Fruit fly (Drosophila melanogaster) whole organism, embryonic: Measurements from ENCODE around the gene St2.

ENCODE experiments used
- Antp ChIP-seq: fragments of 200-800 bp; sonication (Bioruptor generic); optimal IDR thresholded peaks from 3 replicates; lab custom pipeline; 2016; ENCODE audit warnings: missing biosample characterization, missing genetic modification characterization
- CG10267 ChIP-seq: fragments of 200-800 bp; sonication (Bioruptor generic); optimal IDR thresholded peaks from 2 replicates; lab custom pipeline; 2018; ENCODE audit warnings: missing biosample characterization, mild to moderate bottlenecking, missing genetic modification characterization, moderate library complexity
- CG10654 ChIP-seq: fragments of 200-800 bp; sonication (Bioruptor generic); optimal IDR thresholded peaks from 2 replicates; lab custom pipeline; 2016; ENCODE audit warnings: missing biosample characterization, missing genetic modification characterization
- CG11723 ChIP-seq: fragments of 200-800 bp; sonication (Bioruptor generic); optimal IDR thresholded peaks from 2 replicates; lab custom pipeline; 2017; ENCODE audit warnings: missing biosample characterization, mild to moderate bottlenecking, missing genetic modification characterization
- CG12299 ChIP-seq: fragments of 200-800 bp; sonication (Bioruptor generic); optimal IDR thresholded peaks from 2 replicates; lab custom pipeline; 2018; ENCODE audit warnings: missing biosample characterization, mild to moderate bottlenecking, missing genetic modification characterization
- CG12744 ChIP-seq: fragments of 200-800 bp; sonication (Bioruptor generic); optimal IDR thresholded peaks from 2 replicates; lab custom pipeline; 2016; ENCODE audit warnings: missing biosample characterization, missing genetic modification characterization
- CG16815 ChIP-seq: fragments of 200-800 bp; sonication (Bioruptor generic); optimal IDR thresholded peaks from 3 replicates; lab custom pipeline; 2017; ENCODE audit warnings: missing biosample characterization, mild to moderate bottlenecking, missing genetic modification characterization
- CG17359 ChIP-seq: fragments of 200-800 bp; sonication (Bioruptor generic); optimal IDR thresholded peaks from 3 replicates; lab custom pipeline; 2018; ENCODE audit warnings: missing biosample characterization, mild to moderate bottlenecking, missing genetic modification characterization, moderate library complexity
- CG30020 ChIP-seq: fragments of 200-800 bp; optimal IDR thresholded peaks from 2 replicates; lab custom pipeline; 2019; ENCODE audit warnings: missing biosample characterization, mild to moderate bottlenecking, missing genetic modification characterization, moderate library complexity
- CG32532 ChIP-seq: fragments of 200-800 bp; sonication (Bioruptor generic); IDR thresholded peaks from 2 replicates; pipeline ENCODE4 v1.3.6; 2022; ENCODE audit warnings: missing biosample characterization, missing genetic modification characterization
- CG3726 ChIP-seq: fragments of 200-800 bp; sonication (Bioruptor generic); IDR thresholded peaks from 3 replicates; pipeline ENCODE4, ENCODE4 v1.3.6; 2022; ENCODE audit warnings: missing biosample characterization, missing genetic modification characterization
- CG43689 ChIP-seq: fragments of 200-800 bp; sonication (Bioruptor generic); IDR thresholded peaks from 2 replicates; pipeline ENCODE4 v1.3.6; 2022; ENCODE audit warnings: missing biosample characterization, missing genetic modification characterization
- CG4404 ChIP-seq: fragments of 200-800 bp; sonication (Bioruptor generic); IDR thresholded peaks from 2 replicates; pipeline ENCODE4 v1.3.6; 2022; ENCODE audit warnings: missing biosample characterization, missing genetic modification characterization
- CG6683 ChIP-seq: fragments of 200-800 bp; sonication (Bioruptor generic); optimal IDR thresholded peaks from 2 replicates; lab custom pipeline; 2017; ENCODE audit warnings: missing biosample characterization, mild to moderate bottlenecking, missing genetic modification characterization, missing genetic modification reagents
- CG6791 ChIP-seq: fragments of 200-800 bp; sonication (Bioruptor generic); IDR thresholded peaks from 3 replicates; pipeline ENCODE4 v1.3.6; 2022; ENCODE audit warnings: missing biosample characterization, missing genetic modification characterization; ENCODE audit not compliant: partially characterized antibody
- CG8290 ChIP-seq, 3 experiments: fragments of 200-800 bp; sonication (Bioruptor generic); optimal IDR thresholded peaks; 2 replicates each; lab custom pipeline; 2016 to 2019; ENCODE audit warnings: missing biosample characterization in 3 of 3, missing genetic modification characterization in 3 of 3, mild to moderate bottlenecking in 2 of 3, moderate library complexity in 1 of 3
- CG9609 ChIP-seq: fragments of 200-800 bp; sonication (Bioruptor generic); optimal IDR thresholded peaks from 3 replicates; lab custom pipeline; 2016; ENCODE audit warnings: missing biosample characterization, missing genetic modification characterization
- Chrac-16 ChIP-seq: fragments of 200-800 bp; sonication (Bioruptor generic); optimal IDR thresholded peaks from 3 replicates; lab custom pipeline; 2016; ENCODE audit warnings: missing biosample characterization, missing genetic modification characterization
- CoRest ChIP-seq: fragments of 200-800 bp; sonication (Bioruptor generic); optimal IDR thresholded peaks from 3 replicates; lab custom pipeline; 2018; ENCODE audit warnings: missing biosample characterization, mild to moderate bottlenecking, missing genetic modification characterization, moderate library complexity
- D19A ChIP-seq: fragments of 200-800 bp; optimal IDR thresholded peaks from 3 replicates; lab custom pipeline; 2019; ENCODE audit warnings: missing biosample characterization, mild to moderate bottlenecking, missing genetic modification characterization, moderate library complexity
- Jarid2 ChIP-seq: fragments of 200-800 bp; sonication (Bioruptor generic); optimal IDR thresholded peaks from 3 replicates; lab custom pipeline; 2017; ENCODE audit warnings: mild to moderate bottlenecking, missing biosample characterization, missing genetic modification reagents, missing genetic modification characterization
- Mrtf ChIP-seq: fragments of 200-800 bp; sonication (Bioruptor generic); IDR thresholded peaks from 3 replicates; pipeline ENCODE4 v1.3.6; 2022; ENCODE audit warnings: missing biosample characterization, missing genetic modification characterization
- Nf-YC ChIP-seq: fragments of 200-800 bp; optimal IDR thresholded peaks from 3 replicates; lab custom pipeline; 2019; ENCODE audit warnings: missing biosample characterization, mild to moderate bottlenecking, missing genetic modification characterization, moderate library complexity
- Scr ChIP-seq: fragments of 200-800 bp; sonication (Bioruptor generic); IDR thresholded peaks from 2 replicates; pipeline ENCODE4 v1.3.6; 2022; ENCODE audit warnings: missing biosample characterization, missing genetic modification characterization; ENCODE audit not compliant: partially characterized antibody
- Sox100B ChIP-seq: fragments of 200-800 bp; sonication (Bioruptor generic); optimal IDR thresholded peaks from 3 replicates; lab custom pipeline; 2018; ENCODE audit warnings: missing biosample characterization, mild to moderate bottlenecking, missing genetic modification characterization
- Sry-β ChIP-seq: fragments of 200-800 bp; sonication (Bioruptor generic); optimal IDR thresholded peaks from 2 replicates; lab custom pipeline; 2018; ENCODE audit warnings: missing biosample characterization, mild to moderate bottlenecking, missing genetic modification characterization, moderate library complexity
- Stat92E ChIP-seq, 3 experiments: fragments of >200 bp in 2 of 3; fragments of 200-800 bp in 1 of 3; sonication (Bioruptor generic) in 1 of 3; optimal IDR thresholded peaks; 2 replicates each; lab custom pipeline; 2017 to 2019; ENCODE audit warnings: missing biosample characterization in 3 of 3, missing genetic modification characterization in 3 of 3, mild to moderate bottlenecking in 1 of 3, moderate library complexity in 1 of 3
- ab ChIP-seq: fragments of 200-800 bp; sonication (Bioruptor generic); optimal IDR thresholded peaks from 2 replicates; lab custom pipeline; 2016; ENCODE audit warnings: missing biosample characterization, missing genetic modification characterization
- ase ChIP-seq: fragments of 200-800 bp; sonication (Bioruptor generic); IDR thresholded peaks from 3 replicates; pipeline ENCODE4 v1.3.6; 2022; ENCODE audit warnings: missing biosample characterization, missing genetic modification characterization
- ash1 ChIP-seq: fragments of 200-800 bp; sonication (Bioruptor generic); optimal IDR thresholded peaks from 2 replicates; lab custom pipeline; 2018; ENCODE audit warnings: missing biosample characterization, mild to moderate bottlenecking, missing genetic modification characterization
- cad ChIP-seq: fragments of >200 bp; optimal IDR thresholded peaks from 2 replicates; lab custom pipeline; 2017; ENCODE audit warnings: missing biosample characterization, missing genetic modification characterization
- da ChIP-seq: fragments of 200-800 bp; sonication (Bioruptor generic); optimal IDR thresholded peaks from 2 replicates; lab custom pipeline; 2016; ENCODE audit warnings: missing biosample characterization, missing genetic modification characterization
- eve ChIP-seq, 2 experiments: fragments of >200 bp; optimal IDR thresholded peaks; 2 replicates each; lab custom pipeline; 2017; ENCODE audit warnings: missing biosample characterization in 2 of 2, missing genetic modification characterization in 2 of 2
- ewg ChIP-seq: fragments of 200-800 bp; sonication (Bioruptor generic); optimal IDR thresholded peaks from 3 replicates; lab custom pipeline; 2017; ENCODE audit warnings: mild to moderate bottlenecking, missing biosample characterization, missing genetic modification reagents, missing genetic modification characterization
- eyg ChIP-seq: fragments of 200-800 bp; sonication (Bioruptor generic); optimal IDR thresholded peaks from 3 replicates; lab custom pipeline; 2016; ENCODE audit warnings: missing biosample characterization, missing genetic modification characterization
- fd102C ChIP-seq: fragments of 200-800 bp; sonication (Bioruptor generic); optimal IDR thresholded peaks from 2 replicates; lab custom pipeline; 2018; ENCODE audit warnings: missing biosample characterization, mild to moderate bottlenecking, missing genetic modification characterization, moderate library complexity
- fu2 ChIP-seq: fragments of 200-800 bp; sonication (Bioruptor generic); optimal IDR thresholded peaks from 2 replicates; lab custom pipeline; 2016; ENCODE audit warnings: missing biosample characterization, missing genetic modification characterization
- ham ChIP-seq: fragments of 200-800 bp; sonication (Bioruptor generic); IDR thresholded peaks from 2 replicates; pipeline ENCODE4 v1.3.6; 2022; ENCODE audit warnings: missing biosample characterization, missing genetic modification characterization
- klu ChIP-seq: fragments of 200-800 bp; sonication (Bioruptor generic); IDR thresholded peaks from 2 replicates; pipeline ENCODE4 v1.3.6; 2022; ENCODE audit warnings: missing biosample characterization, missing genetic modification characterization
- lab ChIP-seq: fragments of 200-800 bp; sonication (Bioruptor generic); optimal IDR thresholded peaks from 3 replicates; lab custom pipeline; 2017; ENCODE audit warnings: missing biosample characterization, missing genetic modification characterization, mild to moderate bottlenecking, moderate library complexity, missing genetic modification reagents
- nau ChIP-seq: fragments of 200-800 bp; sonication (Bioruptor generic); optimal IDR thresholded peaks from 3 replicates; lab custom pipeline; 2017; ENCODE audit warnings: missing biosample characterization, mild to moderate bottlenecking, missing genetic modification characterization, missing genetic modification reagents
- peb ChIP-seq: fragments of 200-800 bp; sonication (Bioruptor generic); IDR thresholded peaks from 2 replicates; pipeline ENCODE4 v1.3.6; 2022; ENCODE audit warnings: missing biosample characterization, missing genetic modification characterization
- phol ChIP-seq: fragments of 200-800 bp; sonication (Bioruptor generic); optimal IDR thresholded peaks from 3 replicates; lab custom pipeline; 2018; ENCODE audit warnings: missing biosample characterization, mild to moderate bottlenecking, missing genetic modification characterization, moderate library complexity
- rib ChIP-seq: fragments of 200-800 bp; sonication (Bioruptor generic); IDR thresholded peaks from 2 replicates; pipeline ENCODE4 v1.3.6; 2022; ENCODE audit warnings: missing biosample characterization, missing genetic modification characterization
- run ChIP-seq: fragments of 200-800 bp; sonication (Bioruptor generic); optimal IDR thresholded peaks from 3 replicates; lab custom pipeline; 2018; ENCODE audit warnings: missing biosample characterization, mild to moderate bottlenecking, missing genetic modification characterization
- sd ChIP-seq: fragments of 200-800 bp; sonication (Bioruptor generic); optimal IDR thresholded peaks from 3 replicates; lab custom pipeline; 2018; ENCODE audit warnings: missing biosample characterization, mild to moderate bottlenecking, missing genetic modification characterization, moderate library complexity
- stc ChIP-seq: fragments of 200-800 bp; sonication (Bioruptor generic); IDR thresholded peaks from 2 replicates; pipeline ENCODE4 v1.3.6; 2022; ENCODE audit warnings: missing biosample characterization, missing genetic modification characterization
- zfh1 ChIP-seq: fragments of 200-800 bp; sonication (Bioruptor generic); IDR thresholded peaks from 3 replicates; pipeline ENCODE4 v1.3.6; 2022; ENCODE audit warnings: missing biosample characterization, missing genetic modification characterization
- zfh2 ChIP-seq: fragments of 200-800 bp; sonication (Bioruptor generic); optimal IDR thresholded peaks from 2 replicates; lab custom pipeline; 2016; ENCODE audit warnings: missing biosample characterization, missing genetic modification characterization

Gene St2

dm6 chr3R:9246879-9247621 lies 4.6 kb upstream of the St2 start (continued):
- no peak for TF ChIP-seq klu (GFP tag; lab: Robert Waterston, UW)
- TF ChIP-seq CG17359 (tag; lab: Kevin White, UChicago): peak; percentile 71
- peak; percentile 69; the same call in 1 of the 3 replicates for TF ChIP-seq zfh1 (GFP tag; lab: Robert Waterston, UW)
- no peak for TF ChIP-seq Jarid2 (GFP tag; lab: Kevin White, UChicago)
- TF ChIP-seq Antp (GFP tag; lab: Kevin White, UChicago): peak; percentile 8
- peak; percentile 42 for TF ChIP-seq ewg (GFP tag; lab: Kevin White, UChicago)
- peak; percentile 79 for TF ChIP-seq CG10267 (tag; lab: Kevin White, UChicago)
- TF ChIP-seq Stat92E (GFP tag; optimal IDR thresholded peaks at IDR 0.05; lab: Kevin White, UChicago): peak in 1 of 3 experiments; percentile 87
- TF ChIP-seq peb (GFP tag; lab: Robert Waterston, UW): peak; percentile 55
- TF ChIP-seq CG16815 (GFP tag; lab: Kevin White, UChicago): no peak
- TF ChIP-seq CG43689 (GFP tag; lab: Robert Waterston, UW): no peak
- TF ChIP-seq Chrac-16: peak; percentile 35
- peak; percentile 17 for TF ChIP-seq CG30020 (tag; lab: Kevin White, UChicago)
- no peak for TF ChIP-seq CG32532
- no peak for TF ChIP-seq CG3726
- TF ChIP-seq Nf-YC (tag; lab: Kevin White, UChicago): no peak
- TF ChIP-seq ash1 (GFP tag; lab: Kevin White, UChicago): no peak
- no peak for TF ChIP-seq CG9609 (GFP tag; lab: Kevin White, UChicago)
- no peak for TF ChIP-seq nau (GFP tag; lab: Kevin White, UChicago)
- TF ChIP-seq CG8290 (GFP tag; optimal IDR thresholded peaks at IDR 0.05; lab: Kevin White, UChicago): peak; percentile 27
- peak in 1 of 2 experiments; percentile 6 for TF ChIP-seq CG8290 (tag; optimal IDR thresholded peaks at IDR 0.05; lab: Kevin White, UChicago)
- peak; percentile 80 for TF ChIP-seq CoRest
- TF ChIP-seq CG12299: peak; percentile 17
- no peak for TF ChIP-seq Scr (GFP tag; lab: Robert Waterston, UW)
- peak; percentile 6; the same call in 1 of the 3 replicates for TF ChIP-seq ase (GFP tag; lab: Robert Waterston, UW)
- TF ChIP-seq run (tag; lab: Kevin White, UChicago): no peak
- TF ChIP-seq CG6683 (GFP tag; lab: Kevin White, UChicago): peak; percentile 23
- TF ChIP-seq Mrtf (GFP tag; lab: Robert Waterston, UW): no peak
- TF ChIP-seq Sox100B (GFP tag; lab: Kevin White, UChicago): peak; percentile 71
- peak; percentile 37 for TF ChIP-seq eyg
- no peak for TF ChIP-seq rib
- no peak for TF ChIP-seq sd (tag; lab: Kevin White, UChicago)
- no peak for TF ChIP-seq fu2 (GFP tag; lab: Kevin White, UChicago)
- TF ChIP-seq phol (tag; lab: Kevin White, UChicago): peak; percentile 72
- TF ChIP-seq CG12744 (GFP tag; lab: Kevin White, UChicago): no peak
- no peak for TF ChIP-seq CG4404 (GFP tag; lab: Robert Waterston, UW)
- no peak for TF ChIP-seq eve (GFP tag; optimal IDR thresholded peaks at IDR 0.05; lab: Kevin White, UChicago)
- TF ChIP-seq da (GFP tag; lab: Kevin White, UChicago): no peak
- no peak for TF ChIP-seq CG6791 (GFP tag; lab: Robert Waterston, UW)
- no peak for TF ChIP-seq lab (GFP tag; lab: Kevin White, UChicago)
- TF ChIP-seq cad (GFP tag; lab: Kevin White, UChicago): no peak
- peak; percentile 20 for TF ChIP-seq CG10654 (GFP tag; lab: Kevin White, UChicago)
- TF ChIP-seq CG11723 (GFP tag; lab: Kevin White, UChicago): peak; percentile 64
- TF ChIP-seq Sry-β (GFP tag; lab: Kevin White, UChicago): peak; percentile 15
- no peak for TF ChIP-seq fd102C (GFP tag; lab: Kevin White, UChicago)
- no peak for TF ChIP-seq ab (GFP tag; lab: Kevin White, UChicago)
- peak; percentile 57 for TF ChIP-seq D19A (tag; lab: Kevin White, UChicago)
- peak; percentile 71; the same call in 1 of the 2 replicates for TF ChIP-seq stc (GFP tag; lab: Robert Waterston, UW)
- no peak for TF ChIP-seq zfh2 (GFP tag; lab: Kevin White, UChicago)
- no peak for TF ChIP-seq ham (GFP tag; lab: Robert Waterston, UW)
